Fruit fly (Drosophila melanogaster) whole organism, prepupa: ENCODE measurements around the gene Mst89B.
A peak's percentile ranks its signal among the peaks of the same experiment; 100 is the strongest.

Source experiments
- CG10631 ChIP-seq: fragments of 200-800 bp; sonication (Bioruptor generic); optimal IDR thresholded peaks from 2 replicates; lab custom pipeline; 2016; ENCODE audit warnings: missing biosample characterization, missing genetic modification characterization
- CG1621 ChIP-seq: fragments of 200-800 bp; sonication (Bioruptor generic); optimal IDR thresholded peaks from 3 replicates; lab custom pipeline; 2018; ENCODE audit warnings: missing biosample characterization, mild to moderate bottlenecking, missing genetic modification characterization
- CG31627 ChIP-seq: fragments of 200-800 bp; sonication (Bioruptor generic); optimal IDR thresholded peaks from 3 replicates; lab custom pipeline; 2016; ENCODE audit warnings: missing biosample characterization, missing genetic modification characterization
- CG6163 ChIP-seq: fragments of 200-800 bp; sonication (Bioruptor generic); IDR thresholded peaks from 3 replicates; pipeline ENCODE4 v1.3.6; 2022; ENCODE audit warnings: missing biosample characterization, missing genetic modification characterization
- CG8319 ChIP-seq: fragments of 200-800 bp; sonication (Bioruptor generic); optimal IDR thresholded peaks from 3 replicates; lab custom pipeline; 2016; ENCODE audit warnings: missing biosample characterization, missing genetic modification characterization
- CG8632 ChIP-seq: fragments of 200-800 bp; sonication (Bioruptor generic); optimal IDR thresholded peaks from 3 replicates; lab custom pipeline; 2016; ENCODE audit warnings: missing biosample characterization, missing genetic modification characterization
- Hr4 ChIP-seq: fragments of 200-800 bp; sonication (Bioruptor generic); optimal IDR thresholded peaks from 3 replicates; lab custom pipeline; 2016; ENCODE audit warnings: missing biosample characterization, missing genetic modification characterization
- OdsH ChIP-seq: fragments of 200-800 bp; sonication (Bioruptor generic); optimal IDR thresholded peaks from 3 replicates; lab custom pipeline; 2016; ENCODE audit warnings: missing biosample characterization, missing genetic modification characterization
- dac ChIP-seq: fragments of 200-800 bp; sonication (Bioruptor generic); optimal IDR thresholded peaks from 2 replicates; lab custom pipeline; 2017; ENCODE audit warnings: missing biosample characterization, mild to moderate bottlenecking, missing genetic modification characterization
- net ChIP-seq: fragments of 200-800 bp; sonication (Bioruptor generic); optimal IDR thresholded peaks from 3 replicates; lab custom pipeline; 2016; ENCODE audit warnings: missing biosample characterization, missing genetic modification characterization
- pdm3 ChIP-seq: fragments of 200-800 bp; sonication (Bioruptor generic); optimal IDR thresholded peaks from 3 replicates; lab custom pipeline; 2016; ENCODE audit warnings: missing biosample characterization, missing genetic modification characterization

DNA sequence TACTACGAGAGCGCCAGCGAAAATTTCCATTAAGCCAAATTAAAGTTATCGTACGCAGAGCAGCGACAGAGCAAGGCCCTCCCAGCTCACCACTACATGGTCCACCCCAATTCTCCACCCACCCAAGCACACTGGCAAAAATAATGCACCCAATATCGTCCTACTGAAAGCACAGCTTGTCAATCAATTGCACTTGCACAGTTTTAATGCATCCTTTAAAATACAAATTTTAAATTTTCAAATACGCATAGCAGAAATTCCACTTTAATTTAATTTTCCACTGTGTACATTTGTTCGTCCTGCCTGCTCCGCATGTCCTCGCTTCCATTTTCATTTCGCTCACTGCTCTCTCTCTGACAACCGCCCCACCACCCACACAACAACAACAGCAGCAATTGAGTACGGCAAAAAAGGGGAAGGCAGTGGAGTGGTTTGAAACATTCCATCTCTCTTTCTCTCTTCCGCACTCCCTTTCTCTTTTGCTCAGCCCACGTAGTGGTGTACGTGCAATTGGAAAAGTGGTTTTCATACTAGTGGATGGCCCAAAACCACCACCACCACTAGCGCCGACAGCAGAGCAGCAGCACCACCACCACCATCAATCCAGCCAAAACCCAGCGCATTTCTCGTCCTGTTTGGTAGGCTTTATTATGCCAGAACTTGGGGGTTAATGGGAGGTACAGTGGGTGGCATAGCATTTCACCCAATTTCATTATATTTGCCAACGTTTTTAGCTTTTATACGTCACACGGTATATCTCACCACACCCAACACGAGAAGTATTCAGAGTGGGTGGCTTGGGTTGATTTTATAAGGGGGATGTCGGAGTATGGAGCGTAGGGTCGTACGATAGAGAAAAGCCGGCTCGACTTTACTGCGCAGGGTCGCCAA, 19.0 kb upstream of the Mst89B start:
- peak; percentile 77; the same call in 2 of the 3 replicates for TF ChIP-seq CG6163 (GFP tag; lab: Robert Waterston, UW)
- TF ChIP-seq pdm3 (GFP tag; lab: Kevin White, UChicago), result peak; percentile 65
- TF ChIP-seq CG8632 (GFP tag; lab: Kevin White, UChicago), result peak; percentile 30
- TF ChIP-seq dac (GFP tag; lab: Kevin White, UChicago), result peak; percentile 47
- peak; percentile 16 for TF ChIP-seq CG1621 (tag; lab: Kevin White, UChicago)
- peak; percentile 49 for TF ChIP-seq CG10631 (GFP tag; lab: Kevin White, UChicago)
- TF ChIP-seq CG8319, result peak; percentile 26
- TF ChIP-seq CG31627, result peak; percentile 57
- peak; percentile 76 for TF ChIP-seq Hr4
- peak; percentile 74 for TF ChIP-seq OdsH (GFP tag; lab: Kevin White, UChicago)
- peak; percentile 58 for TF ChIP-seq net (GFP tag; lab: Kevin White, UChicago)
